Worm (Caenorhabditis elegans) whole organism, late embryonic: Measurements from ENCODE around the gene skr-12.

Source experiments
- C08G9.2 ChIP-seq: sonication (generic microtip); optimal IDR thresholded peaks from 2 replicates; lab custom pipeline; 2016; ENCODE audit warnings: mild to moderate bottlenecking, missing genetic modification characterization, moderate library complexity, missing compliant biosample characterization
- T23F11.4 ChIP-seq: fragments of 200-800 bp; sonication (Bioruptor generic); optimal IDR thresholded peaks from 2 replicates; lab custom pipeline; 2018; ENCODE audit warnings: mild to moderate bottlenecking, missing genetic modification characterization, missing compliant biosample characterization
- Y22D7AL.16 ChIP-seq: sonication (generic microtip); optimal IDR thresholded peaks from 2 replicates; lab custom pipeline; 2016; ENCODE audit warnings: missing genetic modification characterization, missing compliant biosample characterization
- ama-1 ChIP-seq: fragments of 150-350 bp; optimal IDR thresholded peaks from 2 replicates; lab custom pipeline; 2014
- ceh-34 ChIP-seq: sonication (generic microtip); optimal IDR thresholded peaks from 2 replicates; lab custom pipeline; 2016; ENCODE audit warnings: mild to moderate bottlenecking, missing genetic modification characterization, missing compliant biosample characterization
- nhr-11 ChIP-seq: fragments of 150-350 bp; optimal IDR thresholded peaks from 2 replicates; lab custom pipeline; 2014; ENCODE audit warnings: missing biosample characterization, missing genetic modification characterization
- pha-2 ChIP-seq: sonication (generic microtip); optimal IDR thresholded peaks from 2 replicates; lab custom pipeline; 2017; ENCODE audit warnings: mild to moderate bottlenecking, missing genetic modification characterization, missing compliant biosample characterization
- pha-4 ChIP-seq: fragments of 150-350 bp; optimal IDR thresholded peaks from 2 replicates; lab custom pipeline; 2018; ENCODE audit warnings: missing biosample characterization, missing genetic modification reagents, missing genetic modification characterization

DNA sequence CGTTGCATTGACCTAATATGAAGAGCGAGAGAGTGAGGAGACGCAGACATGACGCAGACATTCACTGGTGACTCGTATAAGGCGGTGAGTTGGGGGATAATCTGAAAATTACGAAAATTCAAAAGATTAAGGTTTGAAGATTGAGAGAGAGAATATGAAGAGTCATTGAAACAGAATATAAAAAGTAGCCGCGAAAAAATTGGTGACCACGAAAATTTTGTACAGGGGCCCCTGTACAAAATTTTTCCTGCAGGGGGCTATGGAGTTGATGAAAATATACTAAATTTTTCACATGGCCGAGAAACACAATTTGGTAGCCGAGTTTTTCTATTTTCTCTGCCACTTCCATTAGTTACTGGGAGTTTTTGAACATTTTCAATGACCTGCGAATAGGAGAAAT, 39.7 kb downstream of the skr-12 start, which contains the start of gene cnnm-1:
- no peak for TF ChIP-seq Y22D7AL.16 (tag; lab: Kevin White, UChicago)
- TF ChIP-seq ama-1 (lab: Kevin White, UChicago): no peak
- TF ChIP-seq T23F11.4: no peak
- no peak for TF ChIP-seq pha-4 (tag; lab: Kevin White, UChicago)
- TF ChIP-seq pha-2 (tag; lab: Kevin White, UChicago): no peak
- no peak for TF ChIP-seq nhr-11 (tag; lab: Kevin White, UChicago)
- TF ChIP-seq C08G9.2 (tag; lab: Kevin White, UChicago): no peak
- TF ChIP-seq ceh-34: no peak
